Worm (Caenorhabditis elegans) whole organism, early embryonic: ENCODE measurements around the gene B0563.9.

ENCODE experiments used
- ama-1 ChIP-seq: fragments of 150-350 bp; optimal IDR thresholded peaks from 2 replicates; lab custom pipeline; 2014
- flt-1 ChIP-seq: fragments of 200-800 bp; sonication (Bioruptor generic); IDR thresholded peaks from 2 replicates; pipeline ENCODE4 v1.3.6; 2022; ENCODE audit warnings: missing genetic modification characterization, missing compliant biosample characterization
- hmbx-1 ChIP-seq: sonication (generic microtip); optimal IDR thresholded peaks from 2 replicates; lab custom pipeline; 2016; ENCODE audit warnings: mild to moderate bottlenecking, missing genetic modification characterization, missing compliant biosample characterization
- pes-1 ChIP-seq: fragments of 200-800 bp; sonication (Bioruptor generic); IDR thresholded peaks from 2 replicates; pipeline ENCODE4 v1.3.6; 2022; ENCODE audit warnings: missing genetic modification reagents, missing genetic modification characterization, missing compliant biosample characterization
- tbx-37 ChIP-seq: fragments of 200-800 bp; sonication (Bioruptor generic); conservative IDR thresholded peaks from 2 replicates; pipeline ENCODE4 v1.3.6; 2022; ENCODE audit warnings: missing genetic modification reagents, missing genetic modification characterization, missing compliant biosample characterization

DNA sequence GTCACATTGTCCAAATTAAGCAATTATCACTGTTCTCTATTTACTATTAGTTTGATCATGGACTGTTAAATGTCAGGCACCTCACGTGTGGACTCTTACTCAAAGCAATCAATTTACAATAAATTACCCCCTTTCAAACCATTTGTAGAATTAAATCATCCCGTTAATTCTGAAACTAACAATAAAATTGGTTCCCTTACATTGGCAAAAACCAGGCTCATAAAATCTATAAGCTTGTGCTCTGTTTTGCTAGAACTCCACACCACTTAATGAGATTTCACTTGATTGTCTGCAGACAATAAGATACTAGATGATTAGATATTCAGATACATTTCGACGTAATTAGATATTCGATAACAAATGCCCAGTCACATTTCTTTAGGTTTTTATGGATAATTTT, 1.7 kb downstream of the B0563.9 start:
- TF ChIP-seq pes-1 (GFP tag; lab: Robert Waterston, UW) (no peak), flt-1 (GFP tag; lab: Robert Waterston, UW) (no peak), ama-1 (no peak), hmbx-1 (tag; lab: Kevin White, UChicago) (no peak), tbx-37 (GFP tag; lab: Robert Waterston, UW) (no peak)
